Worm (Caenorhabditis elegans) whole organism, mixed stage, embryonic: Measurements from ENCODE around the gene F37C4.6.

ENCODE experiments used
- M03D4.4 ChIP-seq: sonication (generic microtip); optimal IDR thresholded peaks from 2 replicates; lab custom pipeline; 2017; ENCODE audit warnings: mild to moderate bottlenecking, missing genetic modification characterization, missing compliant biosample characterization
- bed-3 ChIP-seq: fragments of 200-800 bp; sonication (Bioruptor generic); optimal IDR thresholded peaks from 3 replicates; lab custom pipeline; 2018; ENCODE audit warnings: mild to moderate bottlenecking, missing genetic modification characterization, moderate library complexity, missing compliant biosample characterization
- blmp-1 ChIP-seq: fragments of 150-350 bp; optimal IDR thresholded peaks from 2 replicates; lab custom pipeline; 2014; ENCODE audit warnings: missing biosample characterization, missing genetic modification characterization
- ceh-39 ChIP-seq: fragments of 150-350 bp; optimal IDR thresholded peaks from 2 replicates; lab custom pipeline; 2014; ENCODE audit warnings: missing biosample characterization, missing genetic modification characterization
- ceh-43 ChIP-seq: fragments of 200-800 bp; sonication (Bioruptor generic); optimal IDR thresholded peaks from 2 replicates; lab custom pipeline; 2018; ENCODE audit warnings: mild to moderate bottlenecking, missing genetic modification characterization, moderate library complexity, missing compliant biosample characterization
- ceh-83 ChIP-seq: fragments of 200-800 bp; sonication (Bioruptor generic); optimal IDR thresholded peaks from 2 replicates; lab custom pipeline; 2018; ENCODE audit warnings: mild to moderate bottlenecking, missing genetic modification characterization, missing compliant biosample characterization
- ces-1 ChIP-seq: fragments of 150-350 bp; optimal IDR thresholded peaks from 2 replicates; lab custom pipeline; 2014; ENCODE audit warnings: missing biosample characterization, missing genetic modification reagents, missing genetic modification characterization
- cnd-1 ChIP-seq: fragments of 200-800 bp; sonication (Bioruptor generic); optimal IDR thresholded peaks from 2 replicates; lab custom pipeline; 2018; ENCODE audit warnings: mild to moderate bottlenecking, missing genetic modification characterization, missing compliant biosample characterization
- drap-1 ChIP-seq: fragments of 200-800 bp; sonication (Bioruptor generic); optimal IDR thresholded peaks from 3 replicates; lab custom pipeline; 2018; ENCODE audit warnings: mild to moderate bottlenecking, missing genetic modification characterization, missing compliant biosample characterization
- elt-1 ChIP-seq: sonication (generic microtip); optimal IDR thresholded peaks from 2 replicates; lab custom pipeline; 2017; ENCODE audit warnings: missing genetic modification characterization, mild to moderate bottlenecking, missing compliant biosample characterization, antibody characterized with exemption, moderate library complexity, borderline replicate concordance; ENCODE audit not compliant: insufficient read depth
- elt-3 ChIP-seq: fragments of 150-350 bp; optimal IDR thresholded peaks from 2 replicates; lab custom pipeline; 2014; ENCODE audit warnings: missing biosample characterization, missing genetic modification characterization
- flh-1 ChIP-seq: fragments of 200-800 bp; sonication (Bioruptor generic); optimal IDR thresholded peaks from 2 replicates; lab custom pipeline; 2018; ENCODE audit warnings: mild to moderate bottlenecking, missing genetic modification characterization, moderate library complexity, missing compliant biosample characterization
- ham-2 ChIP-seq: fragments of 200-800 bp; sonication (Bioruptor generic); optimal IDR thresholded peaks from 2 replicates; lab custom pipeline; 2018; ENCODE audit warnings: mild to moderate bottlenecking, missing genetic modification characterization, missing compliant biosample characterization
- hlh-1 ChIP-seq: fragments of 150-350 bp; optimal IDR thresholded peaks from 2 replicates; lab custom pipeline; 2014; ENCODE audit warnings: missing biosample characterization, missing genetic modification reagents, missing genetic modification characterization
- lin-13 ChIP-seq: fragments of 150-350 bp; optimal IDR thresholded peaks from 2 replicates; lab custom pipeline; 2014; ENCODE audit warnings: missing biosample characterization, missing genetic modification characterization
- lin-32 ChIP-seq: fragments of 200-800 bp; sonication (Bioruptor generic); optimal IDR thresholded peaks from 2 replicates; lab custom pipeline; 2018; ENCODE audit warnings: mild to moderate bottlenecking, missing genetic modification characterization, missing compliant biosample characterization
- lsy-2 ChIP-seq: fragments of 150-350 bp; optimal IDR thresholded peaks from 2 replicates; lab custom pipeline; 2014; ENCODE audit warnings: missing biosample characterization, missing genetic modification characterization
- mab-5 ChIP-seq: fragments of 150-350 bp; optimal IDR thresholded peaks from 2 replicates; lab custom pipeline; 2014; ENCODE audit warnings: missing biosample characterization, missing genetic modification characterization
- mep-1 ChIP-seq: fragments of 150-350 bp; optimal IDR thresholded peaks from 2 replicates; lab custom pipeline; 2017; ENCODE audit warnings: missing biosample characterization, missing genetic modification reagents, missing genetic modification characterization, inconsistent platforms
- mls-2 ChIP-seq: sonication (generic microtip); optimal IDR thresholded peaks from 2 replicates; lab custom pipeline; 2016; ENCODE audit warnings: mild to moderate bottlenecking, missing genetic modification characterization, moderate library complexity, missing compliant biosample characterization
- nhr-12 ChIP-seq: fragments of 150-350 bp; optimal IDR thresholded peaks from 2 replicates; lab custom pipeline; 2014; ENCODE audit warnings: missing biosample characterization, missing genetic modification characterization
- nhr-2 ChIP-seq: fragments of 150-350 bp; optimal IDR thresholded peaks from 2 replicates; lab custom pipeline; 2014; ENCODE audit warnings: missing biosample characterization, missing genetic modification characterization
- nhr-237 ChIP-seq: fragments of 150-350 bp; optimal IDR thresholded peaks from 2 replicates; lab custom pipeline; 2014; ENCODE audit warnings: missing biosample characterization, missing genetic modification characterization
- nhr-28 ChIP-seq: fragments of 150-350 bp; optimal IDR thresholded peaks from 2 replicates; lab custom pipeline; 2014; ENCODE audit warnings: missing biosample characterization, missing genetic modification characterization
- pha-4 ChIP-seq: fragments of 150-350 bp; optimal IDR thresholded peaks from 2 replicates; lab custom pipeline; 2018; ENCODE audit warnings: missing biosample characterization, missing genetic modification reagents, missing genetic modification characterization
- snpc-4 ChIP-seq: fragments of 150-350 bp; optimal IDR thresholded peaks from 2 replicates; lab custom pipeline; 2014; ENCODE audit warnings: missing biosample characterization, missing genetic modification characterization
- sptf-1 ChIP-seq: sonication (generic microtip); optimal IDR thresholded peaks from 2 replicates; lab custom pipeline; 2017; ENCODE audit warnings: mild to moderate bottlenecking, missing genetic modification characterization, moderate library complexity, missing compliant biosample characterization
- tbx-8 ChIP-seq: fragments of 200-800 bp; sonication (Bioruptor generic); optimal IDR thresholded peaks from 2 replicates; lab custom pipeline; 2018; ENCODE audit warnings: mild to moderate bottlenecking, missing genetic modification characterization, moderate library complexity, missing compliant biosample characterization
- unc-120 ChIP-seq: sonication (generic microtip); optimal IDR thresholded peaks from 2 replicates; lab custom pipeline; 2017; ENCODE audit warnings: missing genetic modification characterization, missing compliant biosample characterization; ENCODE audit not compliant: poor library complexity, severe bottlenecking
- unc-39 ChIP-seq: fragments of 150-350 bp; optimal IDR thresholded peaks from 2 replicates; lab custom pipeline; 2014; ENCODE audit warnings: missing biosample characterization, missing genetic modification characterization
- unc-62 ChIP-seq: fragments of 150-350 bp; optimal IDR thresholded peaks from 2 replicates; lab custom pipeline; 2014; ENCODE audit warnings: missing biosample characterization, missing genetic modification reagents, missing genetic modification characterization
- zip-8 ChIP-seq: fragments of 150-350 bp; optimal IDR thresholded peaks from 2 replicates; lab custom pipeline; 2014; ENCODE audit warnings: missing biosample characterization, missing genetic modification characterization
- ztf-11 ChIP-seq: fragments of 150-350 bp; optimal IDR thresholded peaks from 2 replicates; lab custom pipeline; 2014; ENCODE audit warnings: missing biosample characterization, missing genetic modification characterization

Gene F37C4.6

ce11 chrIV:3888963-3889362, 10.8 kb upstream of the F37C4.6 start, which contains the start of gene oac-21:
Gene oac-21 (plus strand): TSS chrIV:3889263.
- TF ChIP-seq nhr-2 (tag; lab: Kevin White, UChicago) (no peak), tbx-8 (GFP tag; lab: Kevin White, UChicago) (no peak), nhr-237 (no peak), zip-8 (tag; lab: Kevin White, UChicago) (no peak), sptf-1 (no peak), mep-1 (tag; lab: Kevin White, UChicago) (no peak), nhr-28 (tag; lab: Kevin White, UChicago) (no peak), unc-62 (GFP tag; lab: Kevin White, UChicago) (no peak), unc-39 (no peak), hlh-1 (no peak), mls-2 (no peak), ztf-11 (tag; lab: Kevin White, UChicago) (no peak), ceh-43 (no peak), lsy-2 (tag; lab: Kevin White, UChicago) (no peak), elt-3 (tag; lab: Kevin White, UChicago) (no peak), pha-4 (tag; lab: Kevin White, UChicago) (no peak), bed-3 (no peak), lin-13 (no peak), snpc-4 (tag; lab: Kevin White, UChicago) (no peak), unc-120 (tag; lab: Kevin White, UChicago) (no peak)

- TF ChIP-seq nhr-12 (tag; lab: Kevin White, UChicago) = no peak
- TF ChIP-seq flh-1 = no peak
- TF ChIP-seq blmp-1 (tag; lab: Kevin White, UChicago) = no peak
- no peak for TF ChIP-seq mab-5
- TF ChIP-seq elt-3 (tag; lab: Kevin White, UChicago) = no peak
- no peak for TF ChIP-seq hlh-1
- no peak for TF ChIP-seq elt-1 (tag; lab: Kevin White, UChicago)
- TF ChIP-seq mls-2 = no peak
- no peak for TF ChIP-seq unc-120 (tag; lab: Kevin White, UChicago)
- TF ChIP-seq nhr-28 (tag; lab: Kevin White, UChicago) = no peak
- TF ChIP-seq cnd-1 = no peak
- no peak for TF ChIP-seq ceh-43
- TF ChIP-seq M03D4.4 = no peak
These were observed 7.2 kb upstream of the F37C4.6 start, which contains the start of gene oac-22 for ce11 chrIV:3885369-3885768. Gene oac-22 (plus strand): TSS chrIV:3885669.

ce11 chrIV:3881119-3881518, 3.0 kb upstream of the F37C4.6 start, which contains the start of the genes F37C4.8 and oac-23:
Gene F37C4.8 (minus strand): TSS chrIV:3881219.
Gene oac-23 (plus strand): TSS chrIV:3881441.
- no peak for TF ChIP-seq nhr-237

DNA sequence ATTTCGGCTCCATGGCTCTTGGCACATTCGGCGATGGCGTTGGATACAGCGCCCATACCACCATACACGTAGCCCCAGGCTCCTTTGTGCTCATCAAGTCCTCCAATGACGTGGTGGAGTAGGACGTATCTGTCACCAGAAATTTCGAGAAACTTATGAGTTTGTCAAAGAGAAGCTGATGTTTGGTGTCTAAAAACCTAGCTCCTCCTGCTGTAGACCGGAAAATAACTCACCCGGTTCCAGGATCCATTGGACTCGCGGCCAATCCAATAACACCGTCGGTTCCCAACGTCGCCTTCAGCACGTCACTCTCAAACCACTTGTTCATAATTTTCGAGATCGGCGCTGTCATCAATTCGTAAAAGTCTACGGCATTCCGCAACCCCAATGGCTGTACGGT, 1.2 kb downstream of the F37C4.6 start:
- TF ChIP-seq mep-1 (tag; lab: Kevin White, UChicago) = no peak
- TF ChIP-seq nhr-237 = no peak
- TF ChIP-seq ztf-11 (tag; lab: Kevin White, UChicago) = no peak
- TF ChIP-seq unc-62 (GFP tag; lab: Kevin White, UChicago) = no peak
- TF ChIP-seq ceh-39 = no peak
- TF ChIP-seq lin-32 (GFP tag; lab: Kevin White, UChicago) = no peak

- TF ChIP-seq sptf-1 (no peak), hlh-1 (no peak), nhr-28 (tag; lab: Kevin White, UChicago) (no peak), mab-5 (no peak), lin-32 (GFP tag; lab: Kevin White, UChicago) (no peak), ceh-83 (GFP tag; lab: Kevin White, UChicago) (no peak), cnd-1 (no peak), elt-1 (tag; lab: Kevin White, UChicago) (no peak), blmp-1 (tag; lab: Kevin White, UChicago) (no peak), zip-8 (tag; lab: Kevin White, UChicago) (no peak), nhr-12 (tag; lab: Kevin White, UChicago) (no peak), elt-3 (tag; lab: Kevin White, UChicago) (no peak), nhr-237 (no peak), ces-1 (GFP tag; lab: Kevin White, UChicago) (no peak), snpc-4 (tag; lab: Kevin White, UChicago) (no peak), tbx-8 (GFP tag; lab: Kevin White, UChicago) (no peak), ham-2 (GFP tag; lab: Kevin White, UChicago) (no peak), drap-1 (GFP tag; lab: Kevin White, UChicago) (no peak), unc-62 (GFP tag; lab: Kevin White, UChicago) (no peak), lin-13 (no peak)
These were observed 2.9 kb downstream of the F37C4.6 start for ce11 chrIV:3875260-3875659.
